Fruit fly (Drosophila melanogaster) whole organism, adult: Measurements from ENCODE around the gene Vha100-4.

Experiments
- CG12768 ChIP-seq: fragments of 200-800 bp; sonication (Bioruptor generic); optimal IDR thresholded peaks from 2 replicates; lab custom pipeline; 2017; ENCODE audit warnings: missing biosample characterization, missing genetic modification characterization, mild to moderate bottlenecking, moderate library complexity, missing genetic modification reagents
- CG1620 ChIP-seq: fragments of 200-800 bp; sonication (Bioruptor generic); optimal IDR thresholded peaks from 2 replicates; lab custom pipeline; 2016; ENCODE audit warnings: missing biosample characterization, missing genetic modification characterization
- CG5204 ChIP-seq: fragments of 200-800 bp; sonication (Bioruptor generic); optimal IDR thresholded peaks from 2 replicates; lab custom pipeline; 2016; ENCODE audit warnings: missing biosample characterization, missing genetic modification characterization
- Clk ChIP-seq: fragments of 200-800 bp; sonication (Bioruptor generic); optimal IDR thresholded peaks from 2 replicates; lab custom pipeline; 2017; ENCODE audit warnings: missing biosample characterization, missing genetic modification characterization
- bab1 ChIP-seq: fragments of 200-800 bp; sonication (Bioruptor generic); optimal IDR thresholded peaks from 3 replicates; lab custom pipeline; 2019; ENCODE audit warnings: missing biosample characterization, mild to moderate bottlenecking, missing genetic modification characterization, moderate library complexity
- kay ChIP-seq: fragments of 200-800 bp; sonication (Bioruptor generic); peaks from one replicate; lab custom pipeline; 2016; ENCODE audit warnings: missing biosample characterization, missing genetic modification characterization, borderline replicate concordance
- pad ChIP-seq: fragments of 200-800 bp; sonication (Bioruptor generic); optimal IDR thresholded peaks from 3 replicates; lab custom pipeline; 2017; ENCODE audit warnings: missing biosample characterization, missing genetic modification characterization, mild to moderate bottlenecking, moderate library complexity, missing genetic modification reagents
- tj ChIP-seq: fragments of 200-800 bp; sonication (Bioruptor generic); optimal IDR thresholded peaks from 3 replicates; lab custom pipeline; 2017; ENCODE audit warnings: missing biosample characterization, mild to moderate bottlenecking, missing genetic modification characterization, moderate library complexity
- toe ChIP-seq: fragments of 200-800 bp; sonication (Bioruptor generic); optimal IDR thresholded peaks from 2 replicates; lab custom pipeline; 2016; ENCODE audit warnings: missing biosample characterization, missing genetic modification characterization

dm6 chr3R:18355781-18356180 is 33.8 kb downstream of the Vha100-4 start:
- TF ChIP-seq CG12768 (GFP tag; lab: Kevin White, UChicago) (no peak), tj (no peak), pad (GFP tag; lab: Kevin White, UChicago) (no peak), Clk (GFP tag; lab: Kevin White, UChicago) (no peak), CG1620 (GFP tag; lab: Kevin White, UChicago) (no peak), toe (GFP tag; lab: Kevin White, UChicago) (no peak), bab1 (GFP tag; lab: Kevin White, UChicago) (no peak), kay (no peak), CG5204 (GFP tag; lab: Kevin White, UChicago) (no peak)
